Worm (Caenorhabditis elegans) whole organism, L2 larva: ENCODE measurements around the gene F44A2.3.

Source experiments
- ceh-82 ChIP-seq: fragments of 150-350 bp; optimal IDR thresholded peaks from 2 replicates; lab custom pipeline; 2014; ENCODE audit warnings: missing biosample characterization, missing genetic modification characterization
- mbf-1 ChIP-seq: sonication (generic microtip); optimal IDR thresholded peaks from 2 replicates; lab custom pipeline; 2017; ENCODE audit warnings: missing biosample characterization, missing genetic modification characterization
- nhr-10 ChIP-seq: sonication (generic microtip); optimal IDR thresholded peaks from 2 replicates; lab custom pipeline; 2017; ENCODE audit warnings: missing biosample characterization, missing genetic modification characterization
- nhr-12 ChIP-seq: fragments of 150-350 bp; optimal IDR thresholded peaks from 2 replicates; lab custom pipeline; 2014; ENCODE audit warnings: missing biosample characterization, missing genetic modification characterization
- nhr-237 ChIP-seq: fragments of 150-350 bp; optimal IDR thresholded peaks from 2 replicates; lab custom pipeline; 2014; ENCODE audit warnings: missing biosample characterization, missing genetic modification characterization
- snpc-4 ChIP-seq: fragments of 150-350 bp; optimal IDR thresholded peaks from 2 replicates; lab custom pipeline; 2014; ENCODE audit warnings: missing biosample characterization, missing genetic modification characterization
- ztf-11 ChIP-seq: sonication (generic microtip); optimal IDR thresholded peaks from 2 replicates; lab custom pipeline; 2017; ENCODE audit warnings: missing biosample characterization, missing genetic modification characterization
- ztf-4 ChIP-seq: fragments of 150-350 bp; optimal IDR thresholded peaks from 2 replicates; lab custom pipeline; 2014; ENCODE audit warnings: missing biosample characterization, missing genetic modification characterization

ce11 chrV:9266399-9266798, 38.8 kb upstream of the F44A2.3 start, which contains the start of gene slc-17.7:
- TF ChIP-seq snpc-4 (tag; lab: Kevin White, UChicago), result no peak
- no peak for TF ChIP-seq ztf-11 (tag; lab: Kevin White, UChicago)
- TF ChIP-seq nhr-237, result no peak
- TF ChIP-seq nhr-10 (tag; lab: Kevin White, UChicago), result no peak
- no peak for TF ChIP-seq nhr-12 (tag; lab: Kevin White, UChicago)
- no peak for TF ChIP-seq ztf-4
- no peak for TF ChIP-seq mbf-1 (tag; lab: Kevin White, UChicago)
- no peak for TF ChIP-seq ceh-82 (tag; lab: Kevin White, UChicago)
